Worm (Caenorhabditis elegans) whole organism, late embryonic: ENCODE data around the gene col-39.

ENCODE experiments used
- K02D7.2 ChIP-seq: sonication (generic microtip); optimal IDR thresholded peaks from 2 replicates; lab custom pipeline; 2017; ENCODE audit warnings: mild to moderate bottlenecking, missing genetic modification characterization, missing compliant biosample characterization
- ceh-2 ChIP-seq: sonication (generic microtip); optimal IDR thresholded peaks from 2 replicates; lab custom pipeline; 2016; ENCODE audit warnings: missing genotype, missing genetic modification characterization, missing compliant biosample characterization
- ceh-6 ChIP-seq: fragments of 200-800 bp; sonication (Bioruptor generic); optimal IDR thresholded peaks from 2 replicates; lab custom pipeline; 2018; ENCODE audit warnings: mild to moderate bottlenecking, missing genetic modification characterization, missing compliant biosample characterization
- dmd-4 ChIP-seq: sonication (generic microtip); optimal IDR thresholded peaks from 2 replicates; lab custom pipeline; 2016; ENCODE audit warnings: borderline replicate concordance, missing genetic modification characterization, missing compliant biosample characterization
- ets-4 ChIP-seq: sonication (generic microtip); optimal IDR thresholded peaks from 2 replicates; lab custom pipeline; 2016; ENCODE audit warnings: missing genetic modification characterization, missing compliant biosample characterization
- fkh-10 ChIP-seq: fragments of 150-350 bp; optimal IDR thresholded peaks from 2 replicates; lab custom pipeline; 2014; ENCODE audit warnings: missing biosample characterization, missing genetic modification reagents, missing genetic modification characterization
- hlh-8 ChIP-seq: sonication (generic microtip); optimal IDR thresholded peaks from 2 replicates; lab custom pipeline; 2016; ENCODE audit warnings: missing genotype, missing genetic modification characterization, missing compliant biosample characterization
- nfya-1 ChIP-seq: sonication (generic microtip); optimal IDR thresholded peaks from 2 replicates; lab custom pipeline; 2017; ENCODE audit warnings: missing genetic modification characterization, mild to moderate bottlenecking, missing compliant biosample characterization, antibody characterized with exemption, moderate library complexity
- nhr-11 ChIP-seq: fragments of 150-350 bp; optimal IDR thresholded peaks from 2 replicates; lab custom pipeline; 2014; ENCODE audit warnings: missing biosample characterization, missing genetic modification characterization
- npax-4 ChIP-seq: sonication (generic microtip); optimal IDR thresholded peaks from 2 replicates; lab custom pipeline; 2016; ENCODE audit warnings: missing genetic modification characterization, missing compliant biosample characterization
- pqm-1 ChIP-seq: sonication (generic microtip); optimal IDR thresholded peaks from 2 replicates; lab custom pipeline; 2016; ENCODE audit warnings: missing genetic modification characterization, missing compliant biosample characterization
- ref-2 ChIP-seq: sonication (generic microtip); optimal IDR thresholded peaks from 2 replicates; lab custom pipeline; 2016; ENCODE audit warnings: missing genetic modification characterization, missing compliant biosample characterization
- rnt-1 ChIP-seq: sonication (generic microtip); optimal IDR thresholded peaks from 2 replicates; lab custom pipeline; 2016; ENCODE audit warnings: missing genetic modification characterization, missing compliant biosample characterization
- unc-55 ChIP-seq: sonication (generic microtip); optimal IDR thresholded peaks from 2 replicates; lab custom pipeline; 2017; ENCODE audit warnings: missing biosample characterization, missing genetic modification reagents, missing genetic modification characterization

DNA sequence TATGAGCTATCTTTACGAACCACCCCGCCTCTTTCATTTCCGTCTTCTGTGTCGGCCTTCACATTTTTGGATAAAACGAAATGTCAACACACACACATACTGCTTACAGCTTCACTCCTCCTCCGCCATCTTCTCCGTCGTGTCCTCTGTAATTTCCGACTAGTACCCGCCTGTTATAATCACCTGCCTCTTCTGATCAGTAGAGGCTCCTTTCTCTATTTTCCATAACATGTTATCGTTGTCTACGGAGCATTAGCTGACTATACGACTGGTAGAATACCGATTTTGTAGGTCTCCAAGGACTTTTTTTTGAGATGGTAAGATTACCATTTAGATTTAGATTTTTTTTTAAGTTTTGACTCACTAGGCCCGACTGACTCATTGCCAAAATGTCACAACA, 19.8 kb upstream of the col-39 start:
- TF ChIP-seq unc-55 (GFP tag; lab: Kevin White, UChicago): no peak
- no peak for TF ChIP-seq ceh-6 (GFP tag; lab: Kevin White, UChicago)
- no peak for TF ChIP-seq nfya-1 (tag; lab: Kevin White, UChicago)
- TF ChIP-seq rnt-1 (tag; lab: Kevin White, UChicago): no peak
- TF ChIP-seq ref-2 (tag; lab: Kevin White, UChicago): no peak
- no peak for TF ChIP-seq ets-4 (tag; lab: Kevin White, UChicago)
- TF ChIP-seq dmd-4 (tag; lab: Kevin White, UChicago): no peak
- TF ChIP-seq hlh-8 (tag; lab: Kevin White, UChicago): no peak
- TF ChIP-seq npax-4 (tag; lab: Kevin White, UChicago): no peak
- TF ChIP-seq fkh-10 (GFP tag; lab: Kevin White, UChicago): no peak
- TF ChIP-seq ceh-2 (tag; lab: Kevin White, UChicago): no peak
- TF ChIP-seq K02D7.2: no peak
- TF ChIP-seq nhr-11 (tag; lab: Kevin White, UChicago): no peak
- no peak for TF ChIP-seq pqm-1 (tag; lab: Kevin White, UChicago)
